Worm (Caenorhabditis elegans) whole organism, L3 larva: Measurements from ENCODE around the gene sprr-1.

Experiments
- daf-12 ChIP-seq: fragments of 150-350 bp; optimal IDR thresholded peaks from 2 replicates; lab custom pipeline; 2014; ENCODE audit warnings: missing biosample characterization, missing genetic modification reagents, missing genetic modification characterization
- egl-5 ChIP-seq: fragments of 150-350 bp; optimal IDR thresholded peaks from 2 replicates; lab custom pipeline; 2017; ENCODE audit warnings: missing biosample characterization, missing genetic modification reagents, missing genetic modification characterization, inconsistent platforms
- elt-2 ChIP-seq: sonication (generic microtip); optimal IDR thresholded peaks from 2 replicates; lab custom pipeline; 2016; ENCODE audit warnings: missing genetic modification reagents, mild to moderate bottlenecking, missing genetic modification characterization, missing compliant biosample characterization
- fos-1 ChIP-seq: fragments of 150-350 bp; optimal IDR thresholded peaks from 2 replicates; lab custom pipeline; 2014; ENCODE audit warnings: missing biosample characterization, missing genetic modification characterization
- lin-39 ChIP-seq: fragments of 150-350 bp; optimal IDR thresholded peaks from 2 replicates; lab custom pipeline; 2018; ENCODE audit warnings: missing biosample characterization, missing genetic modification reagents, missing genetic modification characterization
- nhr-237 ChIP-seq: fragments of 150-350 bp; optimal IDR thresholded peaks from 2 replicates; lab custom pipeline; 2014; ENCODE audit warnings: missing biosample characterization, missing genetic modification characterization
- skn-1 ChIP-seq: fragments of 150-350 bp; optimal IDR thresholded peaks from 2 replicates; lab custom pipeline; 2014; ENCODE audit warnings: missing biosample characterization, missing genetic modification characterization

The sprr-1 gene

DNA sequence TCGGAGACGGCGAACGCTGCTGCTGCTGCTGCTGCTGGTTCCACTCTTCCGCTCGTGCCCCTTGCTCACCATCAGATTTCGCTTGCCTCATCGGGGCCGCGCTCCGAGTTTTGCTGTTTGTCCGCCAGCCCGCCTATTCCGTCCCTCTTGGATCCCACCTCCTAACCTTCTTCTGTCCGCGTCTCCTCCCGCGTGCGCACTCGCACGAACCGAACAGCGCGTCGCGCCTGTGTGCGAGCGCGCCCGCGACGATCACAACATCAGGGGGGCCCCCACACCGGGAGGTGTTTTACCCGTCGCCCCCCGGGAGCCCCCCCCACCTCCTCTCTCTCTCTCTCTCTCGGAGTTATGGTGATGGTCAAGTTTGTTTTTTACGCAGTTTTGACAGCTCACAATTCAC lies 49.7 kb downstream of the sprr-1 start:
- peak; percentile 10 for TF ChIP-seq lin-39 (tag; lab: Kevin White, UChicago)
- no peak for TF ChIP-seq elt-2
- no peak for TF ChIP-seq fos-1 (tag; lab: Kevin White, UChicago)
- TF ChIP-seq daf-12 (tag; lab: Kevin White, UChicago) = no peak
- no peak for TF ChIP-seq egl-5 (tag; lab: Kevin White, UChicago)
- no peak for TF ChIP-seq nhr-237
- TF ChIP-seq skn-1 = no peak
